Worm (Caenorhabditis elegans): Measurements from ENCODE around the gene abhd-3.2.

abhd-3.2 gene

ce11 chrX:949466-949865, 28.3 kb downstream of the abhd-3.2 start (continued):
- TF ChIP-seq mdl-1 (tag; optimal IDR thresholded peaks at IDR 0.05) (peak; percentile 25 to 69), alr-1 (tag; optimal IDR thresholded peaks at IDR 0.05; ENCODE audit: borderline replicate concordance) (no peak), isw-1 (GFP tag; IDR thresholded peaks at IDR 0.05) (peak; percentile 75), ztf-11 (tag; optimal IDR thresholded peaks at IDR 0.05) (peak in 1 of 2 experiments; percentile 73), Y116A8C.19 (tag; optimal IDR thresholded peaks at IDR 0.05; ENCODE audit: borderline replicate concordance) (no peak), hlh-4 (tag; optimal IDR thresholded peaks at IDR 0.05) (no peak), skn-1 (tag; optimal IDR thresholded peaks at IDR 0.05) (peak; percentile 93), tlp-1 (tag; optimal IDR thresholded peaks at IDR 0.05) (no peak), xbp-1 (tag; optimal IDR thresholded peaks at IDR 0.05) (peak; percentile 89), ama-1 (optimal IDR thresholded peaks at IDR 0.05) (no peak), hlh-17 (GFP tag; optimal IDR thresholded peaks at IDR 0.05; ENCODE audit: borderline replicate concordance) (no peak), aha-1 (tag; optimal IDR thresholded peaks at IDR 0.05) (peak; percentile 23), sup-37 (GFP tag; optimal IDR thresholded peaks at IDR 0.05) (peak; percentile 28), nhr-11 (tag; optimal IDR thresholded peaks at IDR 0.05) (peak; percentile 71), C04F5.9 (tag; optimal IDR thresholded peaks at IDR 0.05) (no peak), mef-2 (tag; optimal IDR thresholded peaks at IDR 0.05) (no peak), pag-3 (tag; optimal IDR thresholded peaks at IDR 0.05; ENCODE audit: borderline replicate concordance, insufficient read depth) (no peak), nhr-19 (GFP tag; conservative IDR thresholded peaks at IDR 0.05) (peak; percentile 86), tbx-2 (tag; optimal IDR thresholded peaks at IDR 0.05) (peak; percentile 96), sox-4 (tag; optimal IDR thresholded peaks at IDR 0.05) (peak; percentile 74), lin-39 (tag; optimal IDR thresholded peaks at IDR 0.05) (peak; percentile 52), fos-1 (tag; optimal IDR thresholded peaks at IDR 0.05) (peak; percentile 85), nhr-76 (tag; optimal IDR thresholded peaks at IDR 0.05) (peak; percentile 60), nhr-28 (tag; optimal IDR thresholded peaks at IDR 0.05) (no peak), efl-3 (GFP tag; optimal IDR thresholded peaks at IDR 0.05) (no peak), grh-1 (GFP tag; IDR thresholded peaks at IDR 0.05) (peak; percentile 68), zag-1 (tag; optimal IDR thresholded peaks at IDR 0.05) (peak; percentile 99), rnt-1 (tag; optimal IDR thresholded peaks at IDR 0.05) (peak; percentile 89), mep-1 (tag; optimal IDR thresholded peaks at IDR 0.05) (peak; percentile 92), pqm-1 (tag; optimal IDR thresholded peaks at IDR 0.05) (no peak), dsc-1 (tag; optimal IDR thresholded peaks at IDR 0.05) (peak; percentile 92), fkh-10 (GFP tag; optimal IDR thresholded peaks at IDR 0.05) (peak; percentile 92), egl-13 (tag; optimal IDR thresholded peaks at IDR 0.05) (peak; percentile 85), aly-2 (tag; optimal IDR thresholded peaks at IDR 0.05) (peak; percentile 1), ceh-88 (GFP tag; IDR thresholded peaks at IDR 0.05) (peak; percentile 43; the same call in 1 of the 2 replicates)

ce11 chrX:948783-949182, 29.0 kb downstream of the abhd-3.2 start, which contains the start of gene sms-2:
TSS of gene sms-2 (minus strand) at chrX:948883.
- no peak for TF ChIP-seq nhr-237 (tag; optimal IDR thresholded peaks at IDR 0.05)
- TF ChIP-seq nhr-85 (tag) = no peak
- no peak for TF ChIP-seq ets-5 (GFP tag; IDR thresholded peaks at IDR 0.05)
- no peak for TF ChIP-seq C04F5.9 (tag; optimal IDR thresholded peaks at IDR 0.05)
- TF ChIP-seq C34B4.2 (tag; optimal IDR thresholded peaks at IDR 0.05) = no peak
- TF ChIP-seq tlp-1 (tag; optimal IDR thresholded peaks at IDR 0.05) = no peak
- TF ChIP-seq F16B12.6 (tag; optimal IDR thresholded peaks at IDR 0.05) = no peak
- no peak for TF ChIP-seq sptf-1 (tag; optimal IDR thresholded peaks at IDR 0.05)
- no peak for TF ChIP-seq fos-1 (tag; optimal IDR thresholded peaks at IDR 0.05)
- TF ChIP-seq Y116A8C.19 (tag; optimal IDR thresholded peaks at IDR 0.05; ENCODE audit: borderline replicate concordance) = no peak
- TF ChIP-seq swsn-7 (tag; optimal IDR thresholded peaks at IDR 0.05) = no peak
- TF ChIP-seq ceh-63 (GFP tag; optimal IDR thresholded peaks at IDR 0.05) = no peak
- no peak for TF ChIP-seq nhr-77 (tag; optimal IDR thresholded peaks at IDR 0.05)
- TF ChIP-seq lin-39 (tag; optimal IDR thresholded peaks at IDR 0.05) = no peak
- TF ChIP-seq irx-1 (tag; optimal IDR thresholded peaks at IDR 0.05) = no peak
- no peak for TF ChIP-seq ama-1 (optimal IDR thresholded peaks at IDR 0.05)
